Worm (Caenorhabditis elegans) whole organism, L2 larva: Measurements from ENCODE around the gene srg-11.
A peak's percentile ranks its signal among the peaks of the same experiment; 100 is the strongest.

Source experiments
- C34F6.9 ChIP-seq: fragments of 150-350 bp; optimal IDR thresholded peaks from 2 replicates; lab custom pipeline; 2014; ENCODE audit warnings: missing biosample characterization, missing genetic modification characterization
- F13H6.1 ChIP-seq: sonication (generic microtip); optimal IDR thresholded peaks from 2 replicates; lab custom pipeline; 2016; ENCODE audit warnings: missing genetic modification characterization, missing compliant biosample characterization
- Y55F3AM.14 ChIP-seq: fragments of 200-800 bp; sonication (Bioruptor generic); optimal IDR thresholded peaks from 2 replicates; lab custom pipeline; 2018; ENCODE audit warnings: mild to moderate bottlenecking, missing genetic modification characterization, missing compliant biosample characterization
- alr-1 ChIP-seq: fragments of 150-350 bp; optimal IDR thresholded peaks from 2 replicates; lab custom pipeline; 2014; ENCODE audit warnings: missing biosample characterization, missing genetic modification characterization
- ama-1 ChIP-seq: fragments of 150-350 bp; optimal IDR thresholded peaks from 2 replicates; lab custom pipeline; 2018; ENCODE audit warnings: inconsistent platforms
- blmp-1 ChIP-seq: sonication (generic microtip); optimal IDR thresholded peaks from 2 replicates; lab custom pipeline; 2017; ENCODE audit warnings: missing genetic modification characterization, mild to moderate bottlenecking, missing compliant biosample characterization, antibody characterized with exemption, moderate library complexity; ENCODE audit not compliant: insufficient read depth
- ceh-16 ChIP-seq: fragments of 150-350 bp; optimal IDR thresholded peaks from 2 replicates; lab custom pipeline; 2014; ENCODE audit warnings: missing biosample characterization, missing genetic modification characterization
- crh-2 ChIP-seq: sonication (generic microtip); optimal IDR thresholded peaks from 2 replicates; lab custom pipeline; 2017; ENCODE audit warnings: missing biosample characterization, missing genetic modification characterization
- dmd-4 ChIP-seq: sonication (generic microtip); optimal IDR thresholded peaks from 2 replicates; lab custom pipeline; 2017; ENCODE audit warnings: missing biosample characterization, missing genetic modification characterization
- egl-27 ChIP-seq: sonication (generic microtip); optimal IDR thresholded peaks from 3 replicates; lab custom pipeline; 2017; ENCODE audit warnings: missing biosample characterization, missing genetic modification reagents, missing genetic modification characterization
- elt-1 ChIP-seq: fragments of 150-350 bp; optimal IDR thresholded peaks from 2 replicates; lab custom pipeline; 2014; ENCODE audit warnings: missing biosample characterization, missing genetic modification characterization
- elt-3 ChIP-seq: sonication (generic microtip); optimal IDR thresholded peaks from 2 replicates; lab custom pipeline; 2017; ENCODE audit warnings: missing biosample characterization, missing genetic modification characterization
- fos-1 ChIP-seq: fragments of 150-350 bp; optimal IDR thresholded peaks from 2 replicates; lab custom pipeline; 2014; ENCODE audit warnings: missing biosample characterization, missing genetic modification characterization
- gmeb-1 ChIP-seq: fragments of 150-350 bp; optimal IDR thresholded peaks from 2 replicates; lab custom pipeline; 2014; ENCODE audit warnings: missing biosample characterization, missing genetic modification characterization
- lin-11 ChIP-seq: fragments of 150-350 bp; sonication (generic microtip); optimal IDR thresholded peaks from 2 replicates; lab custom pipeline; 2014; ENCODE audit warnings: missing biosample characterization, missing genetic modification characterization, inconsistent platforms, mixed read lengths
- lin-13 ChIP-seq: fragments of 150-350 bp; optimal IDR thresholded peaks from 2 replicates; lab custom pipeline; 2014; ENCODE audit warnings: missing biosample characterization, missing genetic modification reagents, missing genetic modification characterization
- lin-39 ChIP-seq: fragments of 150-350 bp; optimal IDR thresholded peaks from 2 replicates; lab custom pipeline; 2014; ENCODE audit warnings: missing biosample characterization, missing genetic modification reagents, missing genetic modification characterization
- lsy-2 ChIP-seq, 2 experiments: fragments of 150-350 bp in 1 of 2; sonication (generic microtip) in 1 of 2; optimal IDR thresholded peaks; 2 replicates each; lab custom pipeline; 2014 to 2017; ENCODE audit warnings: missing biosample characterization in 2 of 2, missing genetic modification characterization in 2 of 2
- mab-5 ChIP-seq: fragments of 150-350 bp; optimal IDR thresholded peaks from 2 replicates; lab custom pipeline; 2014; ENCODE audit warnings: missing biosample characterization, missing genetic modification characterization
- mbf-1 ChIP-seq: sonication (generic microtip); optimal IDR thresholded peaks from 2 replicates; lab custom pipeline; 2017; ENCODE audit warnings: missing biosample characterization, missing genetic modification characterization
- mdl-1 ChIP-seq, 2 experiments: fragments of 150-350 bp in 1 of 2; sonication (generic microtip) in 1 of 2; optimal IDR thresholded peaks; 2 replicates each; lab custom pipeline; 2017; ENCODE audit warnings: missing biosample characterization in 2 of 2, missing genetic modification characterization in 2 of 2
- nhr-129 ChIP-seq: fragments of 150-350 bp; optimal IDR thresholded peaks from 2 replicates; lab custom pipeline; 2014; ENCODE audit warnings: missing biosample characterization, missing genetic modification characterization
- nhr-21 ChIP-seq: fragments of 150-350 bp; optimal IDR thresholded peaks from 2 replicates; lab custom pipeline; 2014; ENCODE audit warnings: missing biosample characterization, missing genetic modification characterization
- nhr-23 ChIP-seq: fragments of 150-350 bp; optimal IDR thresholded peaks from 2 replicates; lab custom pipeline; 2014; ENCODE audit warnings: missing biosample characterization, missing genetic modification reagents, missing genetic modification characterization
- nhr-237 ChIP-seq: fragments of 150-350 bp; optimal IDR thresholded peaks from 2 replicates; lab custom pipeline; 2014; ENCODE audit warnings: missing biosample characterization, missing genetic modification characterization
- nhr-25 ChIP-seq: fragments of 150-350 bp; sonication (generic microtip); optimal IDR thresholded peaks from 3 replicates; lab custom pipeline; 2014; ENCODE audit warnings: missing biosample characterization, missing genetic modification characterization
- nhr-6 ChIP-seq: fragments of 150-350 bp; optimal IDR thresholded peaks from 2 replicates; lab custom pipeline; 2014; ENCODE audit warnings: missing biosample characterization, missing genetic modification characterization
- sma-3 ChIP-seq: sonication (generic microtip); optimal IDR thresholded peaks from 2 replicates; lab custom pipeline; 2016; ENCODE audit warnings: missing genetic modification reagents, missing genetic modification characterization, missing compliant biosample characterization
- sma-9 ChIP-seq, 2 experiments: fragments of 150-350 bp in 1 of 2; sonication (generic microtip) in 1 of 2; optimal IDR thresholded peaks; 2 replicates each; lab custom pipeline; 2014 to 2016; ENCODE audit warnings: missing genetic modification characterization in 2 of 2, mild to moderate bottlenecking in 1 of 2, missing biosample characterization in 1 of 2, missing compliant biosample characterization in 1 of 2, missing genetic modification reagents in 1 of 2, moderate library complexity in 1 of 2
- snpc-4 ChIP-seq: fragments of 150-350 bp; optimal IDR thresholded peaks from 2 replicates; lab custom pipeline; 2014; ENCODE audit warnings: missing biosample characterization, missing genetic modification characterization
- unc-39 ChIP-seq: fragments of 150-350 bp; optimal IDR thresholded peaks from 2 replicates; lab custom pipeline; 2014; ENCODE audit warnings: missing biosample characterization, missing genetic modification characterization
- unc-55 ChIP-seq: fragments of 150-350 bp; sonication (generic microtip); optimal IDR thresholded peaks from 3 replicates; lab custom pipeline; 2014; ENCODE audit warnings: missing biosample characterization, missing genetic modification reagents, missing genetic modification characterization
- unc-62 ChIP-seq: fragments of 150-350 bp; optimal IDR thresholded peaks from 2 replicates; lab custom pipeline; 2014; ENCODE audit warnings: missing biosample characterization, missing genetic modification reagents, missing genetic modification characterization
- zag-1 ChIP-seq: fragments of 150-350 bp; optimal IDR thresholded peaks from 2 replicates; lab custom pipeline; 2014; ENCODE audit warnings: missing biosample characterization, missing genetic modification characterization
- ztf-1 ChIP-seq: fragments of 200-800 bp; sonication (Bioruptor generic); conservative IDR thresholded peaks from 2 replicates; pipeline ENCODE4 v1.3.6; 2022; ENCODE audit warnings: missing genetic modification characterization, missing compliant biosample characterization

Gene srg-11

DNA sequence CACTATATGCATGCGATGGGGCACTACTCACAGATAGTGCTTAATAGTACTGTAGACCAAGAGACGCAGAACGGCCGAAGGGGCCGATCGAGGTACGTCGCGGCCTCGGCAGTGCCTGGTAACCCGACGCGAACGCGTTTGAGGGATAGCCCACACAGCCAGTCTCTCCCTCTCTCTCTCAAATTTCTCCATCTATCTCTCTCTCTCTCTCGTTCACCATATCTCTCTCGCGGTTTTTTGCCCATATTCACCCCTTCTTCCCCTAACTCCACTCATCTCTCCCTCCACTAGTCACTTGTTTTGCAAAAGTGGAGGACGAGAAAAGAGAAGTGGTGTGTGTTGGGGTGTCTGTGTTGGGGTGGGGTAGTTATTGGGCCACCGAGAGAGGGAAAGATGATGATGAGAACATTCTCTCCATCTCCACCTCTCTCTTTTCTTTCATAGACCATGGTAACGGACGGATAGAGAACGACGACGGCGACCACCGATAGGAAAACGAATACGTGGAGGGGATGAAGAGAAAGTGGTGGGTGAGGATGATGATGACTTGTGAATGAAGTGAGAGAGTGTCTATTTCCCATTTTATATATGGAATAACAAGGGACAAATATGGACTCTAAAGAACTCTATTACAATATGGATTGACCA, 12.9 kb upstream of the srg-11 start:
- TF ChIP-seq elt-3 (no peak), elt-1 (no peak), sma-9 (GFP tag; optimal IDR thresholded peaks at IDR 0.05; lab: Kevin White, UChicago) (peak; percentile 49), sma-9 (tag; optimal IDR thresholded peaks at IDR 0.05; lab: Kevin White, UChicago) (no peak), nhr-129 (tag; lab: Kevin White, UChicago) (peak; percentile 61), zag-1 (peak; percentile 46), nhr-6 (tag; lab: Kevin White, UChicago) (peak; percentile 34), dmd-4 (tag; lab: Kevin White, UChicago) (no peak), gmeb-1 (tag; lab: Kevin White, UChicago) (no peak), ceh-16 (tag; lab: Kevin White, UChicago) (peak; percentile 2), nhr-21 (tag; lab: Kevin White, UChicago) (peak; percentile 47), nhr-23 (no peak), F13H6.1 (tag; lab: Kevin White, UChicago) (peak; percentile 65), crh-2 (tag; lab: Kevin White, UChicago) (peak; percentile 25), blmp-1 (tag; lab: Kevin White, UChicago) (no peak), nhr-25 (tag; lab: Kevin White, UChicago) (peak; percentile 73), lsy-2 (tag; optimal IDR thresholded peaks at IDR 0.05; lab: Kevin White, UChicago) (peak in 1 of 2 experiments; percentile 52), unc-55 (GFP tag; lab: Kevin White, UChicago) (peak; percentile 67), lin-13 (GFP tag; lab: Kevin White, UChicago) (peak; percentile 29), fos-1 (tag; lab: Kevin White, UChicago) (peak; percentile 7), mdl-1 (tag; optimal IDR thresholded peaks at IDR 0.05; lab: Kevin White, UChicago) (peak; percentile 5 to 15), sma-3 (GFP tag; lab: Kevin White, UChicago) (peak; percentile 52), C34F6.9 (tag; lab: Kevin White, UChicago) (peak; percentile 70), Y55F3AM.14 (GFP tag; lab: Kevin White, UChicago) (no peak)

DNA sequence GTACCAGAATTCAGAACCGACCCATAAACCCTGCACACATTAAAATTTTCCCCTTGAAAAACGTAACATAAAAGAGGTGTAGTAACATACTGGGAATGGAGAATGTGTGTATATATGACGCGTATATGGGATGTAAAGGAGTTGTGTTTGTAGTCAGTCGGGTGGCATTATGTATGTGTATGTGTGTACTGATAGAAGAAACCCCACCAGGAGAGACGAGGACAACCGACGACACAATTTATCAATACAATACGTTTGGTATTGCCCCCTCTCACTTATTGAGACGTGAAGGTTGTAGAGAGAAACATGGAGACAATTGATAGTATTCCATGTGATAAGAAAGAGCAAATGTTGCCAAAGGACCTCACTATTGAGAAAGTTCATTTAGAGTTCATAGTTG, 11.7 kb upstream of the srg-11 start:
- TF ChIP-seq nhr-129 (tag; lab: Kevin White, UChicago) (peak; percentile 5), fos-1 (tag; lab: Kevin White, UChicago) (peak; percentile 58), sma-9 (GFP tag; optimal IDR thresholded peaks at IDR 0.05; lab: Kevin White, UChicago) (no peak), sma-9 (tag; optimal IDR thresholded peaks at IDR 0.05; lab: Kevin White, UChicago) (no peak), gmeb-1 (tag; lab: Kevin White, UChicago) (peak; percentile 10)

DNA sequence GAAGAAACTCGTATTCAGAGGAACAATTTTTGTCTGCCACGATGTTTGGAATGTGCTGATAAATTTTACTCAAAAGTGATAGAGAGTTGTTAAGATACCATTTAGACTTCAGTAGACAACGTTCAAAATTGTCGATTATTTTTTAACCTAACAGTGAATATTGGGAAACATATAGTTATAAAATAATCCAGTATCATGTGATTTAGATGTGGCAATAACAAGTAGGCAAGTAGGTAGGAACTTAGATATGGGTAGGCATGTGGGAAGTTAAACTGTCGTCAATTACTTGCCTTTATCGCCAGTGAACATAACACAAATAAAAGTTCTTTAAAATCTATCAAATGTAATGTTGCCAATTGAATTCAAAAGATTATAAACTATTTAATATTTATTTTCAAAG, 8.3 kb upstream of the srg-11 start, which contains the start of gene T23F11.11:
Gene T23F11.11, minus strand, starts transcription at position 101 of the 400 bp plus-strand sequence.
- TF ChIP-seq elt-3 (no peak), dmd-4 (tag; lab: Kevin White, UChicago) (no peak), zag-1 (no peak), nhr-21 (tag; lab: Kevin White, UChicago) (no peak), lin-39 (no peak), unc-55 (GFP tag; lab: Kevin White, UChicago) (no peak), nhr-237 (no peak), ztf-1 (GFP tag; lab: Robert Waterston, UW) (no peak), nhr-25 (tag; lab: Kevin White, UChicago) (no peak), mbf-1 (tag; lab: Kevin White, UChicago) (no peak), unc-39 (no peak), alr-1 (no peak), lin-13 (GFP tag; lab: Kevin White, UChicago) (no peak), lin-11 (tag; lab: Kevin White, UChicago) (no peak), unc-62 (no peak), mab-5 (tag; lab: Kevin White, UChicago) (no peak), nhr-129 (tag; lab: Kevin White, UChicago) (no peak), Y55F3AM.14 (GFP tag; lab: Kevin White, UChicago) (no peak)

DNA sequence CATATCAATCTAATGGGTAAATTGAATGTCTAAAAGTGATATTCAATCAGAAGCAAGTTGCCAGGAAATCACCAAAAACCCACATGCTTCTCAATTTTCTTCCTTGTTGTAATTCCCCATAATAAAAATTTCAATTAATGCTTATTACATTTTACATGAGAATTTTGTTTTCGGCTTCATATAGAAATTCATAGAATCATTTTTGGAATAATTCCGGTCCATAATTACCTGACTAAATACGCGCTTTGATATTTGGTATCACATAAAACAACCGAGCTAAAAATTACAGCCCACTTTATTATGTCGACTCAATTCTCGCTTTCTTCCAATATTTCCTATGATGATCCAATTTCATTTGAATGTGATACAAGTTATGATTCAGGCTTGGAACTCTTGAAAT, 7.9 kb upstream of the srg-11 start, which contains the start of gene srg-13:
Gene srg-13, plus strand, starts transcription at position 301 of the 400 bp plus-strand sequence.
- TF ChIP-seq dmd-4 (tag; lab: Kevin White, UChicago) (no peak), mbf-1 (tag; lab: Kevin White, UChicago) (no peak), nhr-6 (tag; lab: Kevin White, UChicago) (no peak), ama-1 (lab: Kevin White, UChicago) (no peak), egl-27 (tag; lab: Kevin White, UChicago) (no peak), lin-13 (GFP tag; lab: Kevin White, UChicago) (no peak), ztf-1 (GFP tag; lab: Robert Waterston, UW) (no peak), lin-39 (no peak), elt-1 (no peak), lsy-2 (tag; optimal IDR thresholded peaks at IDR 0.05; lab: Kevin White, UChicago) (no peak), alr-1 (no peak), unc-39 (no peak), nhr-23 (no peak), snpc-4 (no peak)
